Worm (Caenorhabditis elegans) whole organism, L4 larva: Measurements from ENCODE around the gene C16E9.2.

Experiments
- D1046.2 ChIP-seq: fragments of 200-800 bp; sonication (Bioruptor generic); IDR thresholded peaks from 2 replicates; pipeline ENCODE4 v1.3.6; 2022; ENCODE audit warnings: missing genetic modification characterization, missing compliant biosample characterization
- T26A8.4 ChIP-seq: fragments of 200-800 bp; sonication (Bioruptor generic); IDR thresholded peaks from 2 replicates; pipeline ENCODE4 v1.3.6; 2022; ENCODE audit warnings: missing genetic modification characterization, missing compliant biosample characterization
- Y5F2A.4 ChIP-seq: fragments of 200-800 bp; sonication (Bioruptor generic); optimal IDR thresholded peaks from 2 replicates; lab custom pipeline; 2018; ENCODE audit warnings: mild to moderate bottlenecking, missing genetic modification characterization, missing compliant biosample characterization
- aha-1 ChIP-seq: fragments of 150-350 bp; peaks from one replicate; lab custom pipeline; 2014; ENCODE audit warnings: missing biosample characterization, missing genetic modification characterization
- ceh-20 ChIP-seq: fragments of 200-800 bp; sonication (Bioruptor generic); IDR thresholded peaks from 2 replicates; pipeline ENCODE4 v1.3.6; 2022; ENCODE audit warnings: missing genetic modification reagents, missing genetic modification characterization, missing compliant biosample characterization
- ceh-28 ChIP-seq: fragments of 150-350 bp; optimal IDR thresholded peaks from 2 replicates; lab custom pipeline; 2014; ENCODE audit warnings: missing biosample characterization, missing genetic modification reagents, missing genetic modification characterization
- duxl-1 ChIP-seq: sonication (generic microtip); optimal IDR thresholded peaks from 2 replicates; lab custom pipeline; 2016; ENCODE audit warnings: mild to moderate bottlenecking, missing genetic modification characterization, moderate library complexity, missing compliant biosample characterization; ENCODE audit not compliant: poor library complexity
- egl-43 ChIP-seq: fragments of 200-800 bp; sonication (Bioruptor generic); IDR thresholded peaks from 2 replicates; pipeline ENCODE4 v1.3.6; 2022; ENCODE audit warnings: missing genetic modification reagents, missing genetic modification characterization, missing compliant biosample characterization
- fkh-10 ChIP-seq: fragments of 150-350 bp; optimal IDR thresholded peaks from 2 replicates; lab custom pipeline; 2014; ENCODE audit warnings: missing biosample characterization, missing genetic modification reagents, missing genetic modification characterization
- gei-8 ChIP-seq: fragments of 200-800 bp; sonication (Bioruptor generic); optimal IDR thresholded peaks from 2 replicates; lab custom pipeline; 2018; ENCODE audit warnings: mild to moderate bottlenecking, missing genetic modification characterization, missing compliant biosample characterization
- hmg-1.1 ChIP-seq: fragments of 200-800 bp; sonication (Bioruptor generic); IDR thresholded peaks from 2 replicates; pipeline ENCODE4 v1.3.6; 2022; ENCODE audit warnings: missing genetic modification reagents, missing genetic modification characterization, missing compliant biosample characterization
- lsy-2 ChIP-seq, 2 experiments: fragments of 150-350 bp in 1 of 2; sonication (generic microtip) in 1 of 2; optimal IDR thresholded peaks; 2 replicates each; lab custom pipeline; 2014 to 2017; ENCODE audit warnings: missing biosample characterization in 2 of 2, missing genetic modification characterization in 2 of 2
- madf-5 ChIP-seq, 2 experiments: fragments of 200-800 bp; sonication (Bioruptor generic); IDR thresholded peaks; 2 replicates each; pipeline ENCODE4 v1.3.6; 2022; ENCODE audit warnings: missing compliant biosample characterization in 2 of 2, missing genetic modification characterization in 2 of 2
- mdl-1 ChIP-seq, 2 experiments: fragments of 150-350 bp in 1 of 2; sonication (generic microtip) in 1 of 2; optimal IDR thresholded peaks; 2 replicates each; lab custom pipeline; 2014 to 2017; ENCODE audit warnings: missing biosample characterization in 2 of 2, missing genetic modification characterization in 2 of 2
- mep-1 ChIP-seq: fragments of 150-350 bp; sonication (generic microtip); optimal IDR thresholded peaks from 3 replicates; lab custom pipeline; 2014; ENCODE audit warnings: missing biosample characterization, missing genetic modification characterization
- nhr-102 ChIP-seq: sonication (generic microtip); optimal IDR thresholded peaks from 2 replicates; lab custom pipeline; 2016; ENCODE audit warnings: mild to moderate bottlenecking, missing genetic modification characterization, moderate library complexity, missing compliant biosample characterization
- nhr-111 ChIP-seq: fragments of 200-800 bp; sonication (Bioruptor generic); optimal IDR thresholded peaks from 2 replicates; lab custom pipeline; 2018; ENCODE audit warnings: mild to moderate bottlenecking, missing genetic modification characterization, missing compliant biosample characterization
- nhr-237 ChIP-seq: sonication (generic microtip); optimal IDR thresholded peaks from 2 replicates; lab custom pipeline; 2017; ENCODE audit warnings: missing biosample characterization, missing genetic modification characterization
- nhr-41 ChIP-seq: fragments of 200-800 bp; sonication (Bioruptor generic); IDR thresholded peaks from 2 replicates; pipeline ENCODE4 v1.3.6; 2022; ENCODE audit warnings: missing genetic modification reagents, missing genetic modification characterization, missing compliant biosample characterization
- pha-4 ChIP-seq, 2 experiments: fragments of 150-350 bp in 1 of 2; fragments of 200-800 bp in 1 of 2; sonication (Bioruptor generic) in 1 of 2; IDR thresholded peaks in 1 of 2; optimal IDR thresholded peaks in 1 of 2; 2 replicates each; pipeline versions ENCODE4 v1.3.6 to Lab custom; 2014 to 2022; ENCODE audit warnings: missing genetic modification characterization in 2 of 2, missing genetic modification reagents in 2 of 2, missing biosample characterization in 1 of 2, missing compliant biosample characterization in 1 of 2
- rbr-2 ChIP-seq: sonication (generic microtip); optimal IDR thresholded peaks from 2 replicates; lab custom pipeline; 2016; ENCODE audit warnings: missing genotype, missing genetic modification characterization, missing compliant biosample characterization
- unc-62 ChIP-seq, 3 experiments: fragments of 150-350 bp in 1 of 3; sonication (generic microtip); optimal IDR thresholded peaks in 2 of 3; peaks in 1 of 3; 1 replicate in 1 of 3; 2 replicates in 2 of 3; lab custom pipeline; 2014 to 2017; ENCODE audit warnings: missing biosample characterization in 3 of 3, missing genetic modification characterization in 3 of 3, missing genetic modification reagents in 3 of 3, missing genotype in 1 of 3

Gene C16E9.2

ce11 chrX:6970134-6970533 is 34.6 kb downstream of the C16E9.2 start:
- TF ChIP-seq ceh-28 (no peak), unc-62 (GFP tag; optimal IDR thresholded peaks at IDR 0.05 in 1 of 2; lab: Kevin White, UChicago) (no peak), unc-62 (tag; optimal IDR thresholded peaks at IDR 0.05; lab: Kevin White, UChicago) (no peak), fkh-10 (GFP tag; lab: Kevin White, UChicago) (no peak), mep-1 (tag; lab: Kevin White, UChicago) (no peak), gei-8 (GFP tag; lab: Kevin White, UChicago) (no peak), D1046.2 (GFP tag; lab: Robert Waterston, UW) (no peak), nhr-237 (tag; lab: Kevin White, UChicago) (no peak), ceh-20 (no peak), nhr-111 (no peak), egl-43 (GFP tag; lab: Robert Waterston, UW) (no peak)

DNA sequence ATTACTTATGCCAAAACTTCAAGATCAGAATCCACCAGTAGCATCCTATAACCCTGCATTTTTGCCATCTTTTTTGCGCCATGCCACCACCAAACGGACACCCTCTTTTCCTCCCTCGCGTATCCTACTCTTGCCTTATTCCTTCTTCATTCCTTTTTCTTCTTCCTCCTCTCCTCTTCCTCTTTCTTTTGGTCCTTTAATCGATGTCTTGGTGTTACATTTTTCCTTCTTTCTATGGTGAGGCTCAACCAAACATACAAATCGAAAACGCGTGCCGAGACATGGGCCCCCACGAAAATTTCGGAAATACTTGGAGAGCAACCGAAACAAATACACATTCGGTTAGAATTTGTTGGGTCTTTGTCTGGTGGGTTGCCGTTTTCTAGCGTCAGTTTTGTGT is 35.8 kb downstream of the C16E9.2 start:
- no peak for TF ChIP-seq nhr-102 (tag; lab: Kevin White, UChicago)
- TF ChIP-seq hmg-1.1 (GFP tag; lab: Robert Waterston, UW), result 0 out of 2 replicates have a peak, but pooled peaks have one; percentile 25
- TF ChIP-seq mdl-1 (tag; optimal IDR thresholded peaks at IDR 0.05; lab: Kevin White, UChicago), result peak in 1 of 2 experiments; percentile 38
- no peak for TF ChIP-seq pha-4 (GFP tag; IDR thresholded peaks at IDR 0.05; lab: Robert Waterston, UW)
- TF ChIP-seq pha-4 (tag; optimal IDR thresholded peaks at IDR 0.05; lab: Kevin White, UChicago), result no peak
- peak; percentile 31 for TF ChIP-seq mep-1 (tag; lab: Kevin White, UChicago)
- TF ChIP-seq rbr-2 (tag; lab: Kevin White, UChicago), result peak; percentile 32

ce11 chrX:6988212-6988611 is 52.7 kb downstream of the C16E9.2 start:
- TF ChIP-seq Y5F2A.4 (GFP tag; lab: Kevin White, UChicago) (no peak), duxl-1 (tag; lab: Kevin White, UChicago) (no peak), T26A8.4 (GFP tag; lab: Robert Waterston, UW) (no peak), madf-5 (GFP tag; IDR thresholded peaks at IDR 0.05; lab: Robert Waterston, UW) (no peak), gei-8 (GFP tag; lab: Kevin White, UChicago) (no peak), nhr-41 (GFP tag; lab: Robert Waterston, UW) (no peak), lsy-2 (tag; optimal IDR thresholded peaks at IDR 0.05; lab: Kevin White, UChicago) (no peak), aha-1 (tag; lab: Kevin White, UChicago) (peak; percentile 97)
